Fruit fly (Drosophila melanogaster) whole organism, prepupa: Measurements from ENCODE around the gene CG31441.

Experiments
- CG11294 ChIP-seq: fragments of 200-800 bp; sonication (Bioruptor generic); IDR thresholded peaks from 2 replicates; pipeline ENCODE4 v1.3.6; 2022; ENCODE audit warnings: missing biosample characterization, missing genetic modification characterization
- CG31627 ChIP-seq: fragments of 200-800 bp; sonication (Bioruptor generic); optimal IDR thresholded peaks from 3 replicates; lab custom pipeline; 2016; ENCODE audit warnings: missing biosample characterization, missing genetic modification characterization
- CG3919 ChIP-seq: fragments of 200-800 bp; sonication (Bioruptor generic); optimal IDR thresholded peaks from 3 replicates; lab custom pipeline; 2016; ENCODE audit warnings: missing biosample characterization, missing genetic modification characterization
- CG8119 ChIP-seq: fragments of 200-800 bp; sonication (Bioruptor generic); IDR thresholded peaks from 3 replicates; pipeline ENCODE4 v1.3.6; 2022; ENCODE audit warnings: missing biosample characterization, missing genetic modification characterization
- Eip75B ChIP-seq: fragments of 200-800 bp; sonication (Bioruptor generic); optimal IDR thresholded peaks from 3 replicates; lab custom pipeline; 2016; ENCODE audit warnings: missing biosample characterization, missing genetic modification characterization
- Ets21C ChIP-seq: fragments of 200-800 bp; sonication (Bioruptor generic); optimal IDR thresholded peaks from 3 replicates; lab custom pipeline; 2016; ENCODE audit warnings: missing biosample characterization, missing genetic modification characterization
- Gug ChIP-seq: fragments of 200-800 bp; sonication (Bioruptor generic); IDR thresholded peaks from 2 replicates; pipeline ENCODE4 v1.3.6; 2022; ENCODE audit warnings: missing biosample characterization, missing genetic modification characterization
- Hr38 ChIP-seq: sonication (Bioruptor generic); optimal IDR thresholded peaks from 2 replicates; lab custom pipeline; 2016; ENCODE audit warnings: missing biosample characterization, missing genetic modification characterization
- OdsH ChIP-seq: fragments of 200-800 bp; sonication (Bioruptor generic); optimal IDR thresholded peaks from 3 replicates; lab custom pipeline; 2016; ENCODE audit warnings: missing biosample characterization, missing genetic modification characterization
- fd59A ChIP-seq: fragments of 200-800 bp; sonication (Bioruptor generic); optimal IDR thresholded peaks from 2 replicates; lab custom pipeline; 2017; ENCODE audit warnings: missing biosample characterization, mild to moderate bottlenecking, missing genetic modification characterization, missing genetic modification reagents
- vri ChIP-seq: fragments of 200-800 bp; sonication (Bioruptor generic); optimal IDR thresholded peaks from 3 replicates; lab custom pipeline; 2016; ENCODE audit warnings: missing biosample characterization, mild to moderate bottlenecking, missing genetic modification characterization

- TF ChIP-seq OdsH (GFP tag; lab: Kevin White, UChicago): no peak
- no peak for TF ChIP-seq Eip75B
- no peak for TF ChIP-seq vri (GFP tag; lab: Kevin White, UChicago)
- TF ChIP-seq Ets21C (GFP tag; lab: Kevin White, UChicago): no peak
- no peak for TF ChIP-seq CG8119 (GFP tag; lab: Robert Waterston, UW)
- no peak for TF ChIP-seq CG31627 (GFP tag; lab: Kevin White, UChicago)
- TF ChIP-seq Hr38 (GFP tag; lab: Kevin White, UChicago): no peak
- TF ChIP-seq Gug: no peak
- TF ChIP-seq fd59A (GFP tag; lab: Kevin White, UChicago): no peak
- no peak for TF ChIP-seq CG3919 (GFP tag; lab: Kevin White, UChicago)
- no peak for TF ChIP-seq CG11294 (GFP tag; lab: Robert Waterston, UW)
These were observed 36.6 kb downstream of the CG31441 start for dm6 chr3R:11272667-11273066.
